Worm (Caenorhabditis elegans) whole organism, young adult: ENCODE results near the gene oac-23.

ENCODE experiments used
- C17E4.6 ChIP-seq: fragments of 200-800 bp; sonication (Bioruptor generic); IDR thresholded peaks from 2 replicates; pipeline ENCODE4 v1.3.6; 2022; ENCODE audit warnings: missing genetic modification reagents, missing genetic modification characterization, missing compliant biosample characterization
- F37B4.10 ChIP-seq: fragments of 200-800 bp; sonication (Bioruptor generic); IDR thresholded peaks from 2 replicates; pipeline ENCODE4 v1.3.6; 2022; ENCODE audit warnings: missing genetic modification characterization, missing compliant biosample characterization
- Y67H2A.10 ChIP-seq: fragments of 200-800 bp; sonication (Bioruptor generic); conservative IDR thresholded peaks from 2 replicates; pipeline ENCODE4 v1.3.6; 2022; ENCODE audit warnings: missing genetic modification reagents, missing genetic modification characterization, missing compliant biosample characterization
- tlf-1 ChIP-seq: fragments of 200-800 bp; sonication (Bioruptor generic); optimal IDR thresholded peaks from 2 replicates; lab custom pipeline; 2018; ENCODE audit warnings: mild to moderate bottlenecking, missing genetic modification characterization, missing compliant biosample characterization
- unc-62 ChIP-seq: fragments of 150-350 bp; optimal IDR thresholded peaks from 2 replicates; lab custom pipeline; 2014; ENCODE audit warnings: missing biosample characterization, missing genetic modification reagents, missing genetic modification characterization

ce11 chrIV:3854606-3855005 lies 26.6 kb upstream of the oac-23 start:
- no peak for TF ChIP-seq C17E4.6 (GFP tag; lab: Robert Waterston, UW)
- TF ChIP-seq tlf-1 (GFP tag; lab: Kevin White, UChicago), result no peak
- no peak for TF ChIP-seq F37B4.10 (GFP tag; lab: Robert Waterston, UW)
- TF ChIP-seq unc-62 (GFP tag; lab: Kevin White, UChicago), result no peak
- TF ChIP-seq Y67H2A.10 (GFP tag; lab: Robert Waterston, UW), result no peak
